Fruit fly (Drosophila melanogaster) whole organism, prepupa: ENCODE data around the gene FoxP.

ENCODE experiments used
- Blimp-1 ChIP-seq: fragments of 200-800 bp; sonication (Bioruptor generic); optimal IDR thresholded peaks from 3 replicates; lab custom pipeline; 2017; ENCODE audit warnings: missing biosample characterization, missing genetic modification characterization, mild to moderate bottlenecking, moderate library complexity, missing genetic modification reagents
- CG10631 ChIP-seq: fragments of 200-800 bp; sonication (Bioruptor generic); optimal IDR thresholded peaks from 2 replicates; lab custom pipeline; 2016; ENCODE audit warnings: missing biosample characterization, missing genetic modification characterization
- CG10669 ChIP-seq: fragments of 200-800 bp; sonication (Bioruptor generic); optimal IDR thresholded peaks from 3 replicates; lab custom pipeline; 2018; ENCODE audit warnings: missing biosample characterization, mild to moderate bottlenecking, missing genetic modification characterization, moderate library complexity
- CG11294 ChIP-seq: fragments of 200-800 bp; sonication (Bioruptor generic); IDR thresholded peaks from 2 replicates; pipeline ENCODE4 v1.3.6; 2022; ENCODE audit warnings: missing biosample characterization, missing genetic modification characterization
- CG11762 ChIP-seq: fragments of 200-800 bp; sonication (Bioruptor generic); optimal IDR thresholded peaks from 3 replicates; lab custom pipeline; 2016; ENCODE audit warnings: missing biosample characterization, missing genetic modification characterization; ENCODE audit not compliant: insufficient read depth
- CG1621 ChIP-seq: fragments of 200-800 bp; sonication (Bioruptor generic); optimal IDR thresholded peaks from 3 replicates; lab custom pipeline; 2018; ENCODE audit warnings: missing biosample characterization, mild to moderate bottlenecking, missing genetic modification characterization
- CG16779 ChIP-seq: fragments of 200-800 bp; sonication (Bioruptor generic); optimal IDR thresholded peaks from 3 replicates; lab custom pipeline; 2017; ENCODE audit warnings: missing biosample characterization, mild to moderate bottlenecking, missing genetic modification characterization
- CG31627 ChIP-seq: fragments of 200-800 bp; sonication (Bioruptor generic); optimal IDR thresholded peaks from 3 replicates; lab custom pipeline; 2016; ENCODE audit warnings: missing biosample characterization, missing genetic modification characterization
- CG3919 ChIP-seq: fragments of 200-800 bp; sonication (Bioruptor generic); optimal IDR thresholded peaks from 3 replicates; lab custom pipeline; 2016; ENCODE audit warnings: missing biosample characterization, missing genetic modification characterization
- CG6163 ChIP-seq: fragments of 200-800 bp; sonication (Bioruptor generic); IDR thresholded peaks from 3 replicates; pipeline ENCODE4 v1.3.6; 2022; ENCODE audit warnings: missing biosample characterization, missing genetic modification characterization
- CG6792 ChIP-seq: fragments of 200-800 bp; sonication (Bioruptor generic); optimal IDR thresholded peaks from 3 replicates; lab custom pipeline; 2016; ENCODE audit warnings: missing biosample characterization, missing genetic modification characterization
- CG6808 ChIP-seq: fragments of 200-800 bp; sonication (Bioruptor generic); optimal IDR thresholded peaks from 3 replicates; lab custom pipeline; 2017; ENCODE audit warnings: missing biosample characterization, missing genetic modification characterization, mild to moderate bottlenecking, moderate library complexity, missing genetic modification reagents
- CG6854 ChIP-seq: fragments of 200-800 bp; sonication (Bioruptor generic); optimal IDR thresholded peaks from 2 replicates; lab custom pipeline; 2017; ENCODE audit warnings: missing biosample characterization, mild to moderate bottlenecking, missing genetic modification characterization
- CG8119 ChIP-seq: fragments of 200-800 bp; sonication (Bioruptor generic); IDR thresholded peaks from 3 replicates; pipeline ENCODE4 v1.3.6; 2022; ENCODE audit warnings: missing biosample characterization, missing genetic modification characterization
- CG8319 ChIP-seq: fragments of 200-800 bp; sonication (Bioruptor generic); optimal IDR thresholded peaks from 3 replicates; lab custom pipeline; 2016; ENCODE audit warnings: missing biosample characterization, missing genetic modification characterization
- Eip78C ChIP-seq: fragments of 200-800 bp; sonication (Bioruptor generic); peaks from one replicate; lab custom pipeline; 2016; ENCODE audit warnings: missing biosample characterization, missing genetic modification characterization
- Eip93F ChIP-seq: fragments of 200-800 bp; sonication (Bioruptor generic); optimal IDR thresholded peaks from 2 replicates; lab custom pipeline; 2016; ENCODE audit warnings: missing biosample characterization, mild to moderate bottlenecking, missing genetic modification characterization
- Ets21C ChIP-seq: fragments of 200-800 bp; sonication (Bioruptor generic); optimal IDR thresholded peaks from 3 replicates; lab custom pipeline; 2016; ENCODE audit warnings: missing biosample characterization, missing genetic modification characterization
- Ets96B ChIP-seq: fragments of 200-800 bp; optimal IDR thresholded peaks from 2 replicates; lab custom pipeline; 2019; ENCODE audit warnings: missing biosample characterization, mild to moderate bottlenecking, missing genetic modification characterization, moderate library complexity
- Gug ChIP-seq: fragments of 200-800 bp; sonication (Bioruptor generic); IDR thresholded peaks from 2 replicates; pipeline ENCODE4 v1.3.6; 2022; ENCODE audit warnings: missing biosample characterization, missing genetic modification characterization
- Hr39 ChIP-seq: fragments of 200-800 bp; sonication (Bioruptor generic); optimal IDR thresholded peaks from 2 replicates; lab custom pipeline; 2016; ENCODE audit warnings: missing biosample characterization, missing genetic modification characterization
- Hr4 ChIP-seq: fragments of 200-800 bp; sonication (Bioruptor generic); optimal IDR thresholded peaks from 3 replicates; lab custom pipeline; 2016; ENCODE audit warnings: missing biosample characterization, missing genetic modification characterization
- Lpt ChIP-seq: fragments of 200-800 bp; sonication (Bioruptor generic); optimal IDR thresholded peaks from 3 replicates; lab custom pipeline; 2016; ENCODE audit warnings: missing biosample characterization, missing genetic modification characterization
- Met ChIP-seq: fragments of 200-800 bp; sonication (Bioruptor generic); optimal IDR thresholded peaks from 3 replicates; lab custom pipeline; 2016; ENCODE audit warnings: missing biosample characterization, missing genetic modification characterization
- OdsH ChIP-seq: fragments of 200-800 bp; sonication (Bioruptor generic); optimal IDR thresholded peaks from 3 replicates; lab custom pipeline; 2016; ENCODE audit warnings: missing biosample characterization, missing genetic modification characterization
- Smox ChIP-seq: fragments of 200-800 bp; sonication (Bioruptor generic); optimal IDR thresholded peaks from 3 replicates; lab custom pipeline; 2016; ENCODE audit warnings: missing biosample characterization, missing genetic modification characterization
- Sox102F ChIP-seq: fragments of 200-800 bp; sonication (Bioruptor generic); optimal IDR thresholded peaks from 2 replicates; lab custom pipeline; 2016; ENCODE audit warnings: missing biosample characterization, mild to moderate bottlenecking, missing genetic modification characterization
- Sox15 ChIP-seq: fragments of 200-800 bp; sonication (Bioruptor generic); optimal IDR thresholded peaks from 3 replicates; lab custom pipeline; 2016; ENCODE audit warnings: missing biosample characterization, missing genetic modification characterization
- acj6 ChIP-seq: fragments of 200-800 bp; sonication (Bioruptor generic); optimal IDR thresholded peaks from 3 replicates; lab custom pipeline; 2016; ENCODE audit warnings: missing biosample characterization, missing genetic modification characterization
- cyc ChIP-seq: fragments of 200-800 bp; sonication (Bioruptor generic); optimal IDR thresholded peaks from 3 replicates; lab custom pipeline; 2016; ENCODE audit warnings: missing biosample characterization, missing genetic modification characterization
- dsx ChIP-seq: fragments of 200-800 bp; optimal IDR thresholded peaks from 3 replicates; lab custom pipeline; 2019; ENCODE audit warnings: missing biosample characterization, mild to moderate bottlenecking, missing genetic modification characterization, moderate library complexity; ENCODE audit not compliant: poor library complexity, severe bottlenecking
- eg ChIP-seq: fragments of 200-800 bp; sonication (Bioruptor generic); IDR thresholded peaks from 3 replicates; pipeline ENCODE4 v1.3.6; 2022; ENCODE audit warnings: missing biosample characterization, missing genetic modification characterization
- esn ChIP-seq: fragments of 200-800 bp; sonication (Bioruptor generic); optimal IDR thresholded peaks from 2 replicates; lab custom pipeline; 2016; ENCODE audit warnings: missing biosample characterization, mild to moderate bottlenecking, missing genetic modification characterization, moderate library complexity
- fd85E ChIP-seq: fragments of 200-800 bp; sonication (Bioruptor generic); optimal IDR thresholded peaks from 3 replicates; lab custom pipeline; 2016; ENCODE audit warnings: missing biosample characterization, missing genetic modification characterization
- fkh ChIP-seq: fragments of 200-800 bp; sonication (Bioruptor generic); optimal IDR thresholded peaks from 3 replicates; lab custom pipeline; 2017; ENCODE audit warnings: missing biosample characterization, mild to moderate bottlenecking, missing genetic modification characterization, moderate library complexity
- net ChIP-seq: fragments of 200-800 bp; sonication (Bioruptor generic); optimal IDR thresholded peaks from 3 replicates; lab custom pipeline; 2016; ENCODE audit warnings: missing biosample characterization, missing genetic modification characterization
- pdm3 ChIP-seq: fragments of 200-800 bp; sonication (Bioruptor generic); optimal IDR thresholded peaks from 3 replicates; lab custom pipeline; 2016; ENCODE audit warnings: missing biosample characterization, missing genetic modification characterization
- salr ChIP-seq, 2 experiments: fragments of 200-800 bp; sonication (Bioruptor generic); optimal IDR thresholded peaks; 3 replicates each; lab custom pipeline; 2016 to 2018; ENCODE audit warnings: missing biosample characterization in 2 of 2, missing genetic modification characterization in 2 of 2, mild to moderate bottlenecking in 1 of 2
- spab ChIP-seq: fragments of 200-800 bp; sonication (Bioruptor generic); optimal IDR thresholded peaks from 2 replicates; lab custom pipeline; 2017; ENCODE audit warnings: missing biosample characterization, mild to moderate bottlenecking, missing genetic modification characterization, missing genetic modification reagents
- svp ChIP-seq: fragments of 200-800 bp; sonication (Bioruptor generic); peaks from one replicate; lab custom pipeline; 2016; ENCODE audit warnings: missing biosample characterization, missing genetic modification characterization
- vri ChIP-seq: fragments of 200-800 bp; sonication (Bioruptor generic); optimal IDR thresholded peaks from 3 replicates; lab custom pipeline; 2016; ENCODE audit warnings: missing biosample characterization, mild to moderate bottlenecking, missing genetic modification characterization

The FoxP gene

DNA sequence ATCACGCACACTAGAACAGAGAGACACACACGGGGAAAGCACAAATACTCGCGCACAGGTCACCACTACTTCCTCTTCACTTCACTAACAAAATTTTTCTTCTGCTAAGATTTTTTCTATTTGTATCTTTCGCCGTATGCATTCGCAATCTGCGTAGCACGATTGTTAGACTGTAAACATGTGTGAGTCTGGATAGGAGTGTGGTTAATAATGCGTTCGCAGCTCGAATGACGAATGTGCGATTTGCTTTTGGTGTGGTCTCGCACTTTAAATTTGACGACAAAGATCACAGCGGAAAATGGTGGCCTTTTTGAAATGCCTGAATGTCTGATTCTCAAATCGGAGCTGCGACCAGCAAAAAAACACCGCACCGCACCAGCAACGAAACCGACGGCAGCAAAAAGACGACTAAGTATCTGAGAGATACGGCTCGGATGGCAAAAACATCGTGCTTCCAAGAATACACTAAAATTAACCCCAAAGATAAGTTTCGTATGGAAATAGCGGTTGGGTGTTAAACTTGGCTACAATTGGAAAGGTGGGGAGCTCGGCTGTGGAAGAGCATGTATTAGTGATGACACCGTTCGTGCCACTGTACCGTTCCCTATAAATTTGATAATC, 25.6 kb downstream of the FoxP start, which contains the start of gene Unc-115a (continued):
- TF ChIP-seq CG8319 (GFP tag; lab: Kevin White, UChicago) (no peak), CG6854 (GFP tag; lab: Kevin White, UChicago) (peak; percentile 28), CG11294 (no peak), CG6808 (GFP tag; lab: Kevin White, UChicago) (no peak), cyc (GFP tag; lab: Kevin White, UChicago) (peak; percentile 1), Met (GFP tag; lab: Kevin White, UChicago) (no peak), vri (GFP tag; lab: Kevin White, UChicago) (no peak), acj6 (GFP tag; lab: Kevin White, UChicago) (no peak)
- TF ChIP-seq, all 60 proteins: peak for 11

DNA sequence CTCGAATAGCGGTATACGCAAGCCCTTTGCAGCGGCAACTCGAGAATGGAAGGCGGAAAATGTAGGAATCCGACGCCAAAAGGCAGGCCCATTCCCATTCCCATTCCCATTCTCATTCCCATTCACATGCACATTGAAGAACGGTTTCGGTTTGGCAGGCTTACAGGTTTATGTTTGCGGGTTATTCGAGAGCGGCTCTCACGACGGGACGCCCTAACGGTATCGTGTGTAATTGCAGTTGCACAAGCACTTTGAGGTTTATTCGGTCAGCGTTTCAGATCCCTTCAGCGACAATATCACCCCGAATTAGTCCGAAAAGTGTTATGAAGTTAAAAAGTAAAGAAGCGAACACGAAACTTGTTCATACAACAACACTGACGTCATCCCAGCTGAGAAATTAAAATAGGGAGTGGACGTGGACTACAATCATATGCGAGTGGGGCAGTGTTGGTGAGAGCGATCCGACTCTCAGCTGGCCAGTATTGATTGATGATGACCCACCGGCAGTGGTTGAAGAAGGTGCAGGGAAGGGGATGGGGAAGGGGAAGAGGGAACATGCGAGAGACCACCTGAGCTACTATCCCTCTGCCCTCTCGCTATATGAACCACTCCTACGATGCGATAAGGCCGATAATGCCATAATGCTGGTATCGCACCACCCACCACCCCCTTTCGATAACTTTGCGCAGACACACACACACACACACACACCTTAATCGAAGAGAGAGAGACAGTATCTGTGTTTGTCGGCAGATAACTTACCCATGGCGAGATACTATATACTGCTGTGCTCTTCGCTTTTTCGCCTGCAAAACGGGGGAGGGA, 26.3 kb downstream of the FoxP start:
- peak; percentile 13 for TF ChIP-seq fkh (GFP tag; lab: Kevin White, UChicago)
- peak; percentile 99 for TF ChIP-seq vri (GFP tag; lab: Kevin White, UChicago)
- TF ChIP-seq dsx (GFP tag; lab: Kevin White, UChicago), result no peak
- TF ChIP-seq CG16779 (tag; lab: Kevin White, UChicago), result peak; percentile 42
- no peak for TF ChIP-seq Gug (GFP tag; lab: Robert Waterston, UW)
- no peak for TF ChIP-seq Sox102F (GFP tag; lab: Kevin White, UChicago)
- TF ChIP-seq svp (GFP tag; lab: Kevin White, UChicago), result peak; percentile 85
- no peak for TF ChIP-seq CG3919
- TF ChIP-seq Lpt (GFP tag; lab: Kevin White, UChicago), result peak; percentile 33
- peak; percentile 1 for TF ChIP-seq fd85E (GFP tag; lab: Kevin White, UChicago)

DNA sequence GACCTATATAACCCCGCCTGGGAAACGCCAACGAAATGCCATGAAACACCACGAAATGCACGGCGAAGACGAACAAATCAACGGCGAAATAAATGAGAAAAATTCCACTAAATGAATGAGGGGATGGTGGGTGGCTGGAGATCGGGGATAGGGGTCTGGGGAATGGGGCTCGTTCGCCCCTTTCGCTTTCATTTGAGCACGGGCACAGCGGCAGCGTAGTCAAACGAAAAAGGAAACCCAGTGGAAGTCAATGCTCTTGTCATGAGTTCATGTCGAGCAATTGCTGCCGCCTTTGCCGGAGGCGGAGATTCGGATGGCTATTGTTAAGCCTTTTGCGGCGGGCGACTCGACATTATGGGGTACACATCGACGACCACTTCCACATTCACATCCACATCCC, 27.4 kb downstream of the FoxP start:
- peak; percentile 55 for TF ChIP-seq Blimp-1 (GFP tag; lab: Kevin White, UChicago)
- no peak for TF ChIP-seq Ets21C

DNA sequence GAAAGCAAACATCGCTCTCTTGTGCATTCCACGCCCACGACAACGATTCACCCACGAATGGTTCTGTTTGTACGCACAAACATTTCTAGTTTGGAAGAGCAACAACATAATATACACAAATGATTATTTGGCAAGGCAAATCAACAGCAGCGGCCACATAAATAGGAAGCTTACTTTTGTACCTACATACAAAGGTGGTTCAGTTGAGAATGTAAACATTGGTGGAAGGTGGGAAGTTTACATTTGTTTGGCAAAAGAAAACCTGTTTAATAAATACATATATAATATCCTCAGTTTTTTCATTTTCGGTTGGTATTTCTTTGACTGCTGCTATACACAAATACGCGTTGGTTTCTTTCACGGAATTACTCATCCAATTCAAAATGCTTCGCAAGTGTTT, 28.1 kb downstream of the FoxP start:
- peak in 1 of 2 experiments; percentile 40 for TF ChIP-seq salr (GFP tag; optimal IDR thresholded peaks at IDR 0.05; lab: Kevin White, UChicago)
- TF ChIP-seq spab, result no peak
- no peak for TF ChIP-seq CG6854 (GFP tag; lab: Kevin White, UChicago)
- TF ChIP-seq Lpt (GFP tag; lab: Kevin White, UChicago), result peak; percentile 54
- TF ChIP-seq Hr39 (GFP tag; lab: Kevin White, UChicago), result peak; percentile 58
- no peak for TF ChIP-seq eg
- peak; percentile 65 for TF ChIP-seq Met (GFP tag; lab: Kevin White, UChicago)
- TF ChIP-seq CG6163, result no peak
- no peak for TF ChIP-seq Sox15 (GFP tag; lab: Kevin White, UChicago)
- TF ChIP-seq acj6 (GFP tag; lab: Kevin White, UChicago), result no peak
- TF ChIP-seq pdm3 (GFP tag; lab: Kevin White, UChicago), result peak; percentile 67
- TF ChIP-seq Eip93F (GFP tag; lab: Kevin White, UChicago), result peak; percentile 27
- no peak for TF ChIP-seq Gug (GFP tag; lab: Robert Waterston, UW)
- peak; percentile 53 for TF ChIP-seq CG3919
- TF ChIP-seq CG11762 (GFP tag; lab: Kevin White, UChicago), result peak; percentile 64
- peak; percentile 57 for TF ChIP-seq net (GFP tag; lab: Kevin White, UChicago)
- peak; percentile 66 for TF ChIP-seq CG31627 (GFP tag; lab: Kevin White, UChicago)
- peak; percentile 83 for TF ChIP-seq Hr4 (GFP tag; lab: Kevin White, UChicago)
- TF ChIP-seq CG8119 (GFP tag; lab: Robert Waterston, UW), result no peak
- peak; percentile 64 for TF ChIP-seq esn (GFP tag; lab: Kevin White, UChicago)
- TF ChIP-seq CG10631, result peak; percentile 51
- TF ChIP-seq svp (GFP tag; lab: Kevin White, UChicago), result peak; percentile 73
- no peak for TF ChIP-seq Smox (GFP tag; lab: Kevin White, UChicago)
- peak; percentile 82 for TF ChIP-seq Eip78C (GFP tag; lab: Kevin White, UChicago)
- no peak for TF ChIP-seq CG6808 (GFP tag; lab: Kevin White, UChicago)
- peak; percentile 38 for TF ChIP-seq cyc (GFP tag; lab: Kevin White, UChicago)
- peak; percentile 29 for TF ChIP-seq Ets96B
- TF ChIP-seq Sox102F (GFP tag; lab: Kevin White, UChicago), result peak; percentile 48
- peak; percentile 41 for TF ChIP-seq CG10669 (GFP tag; lab: Kevin White, UChicago)
- peak; percentile 35 for TF ChIP-seq CG6792 (GFP tag; lab: Kevin White, UChicago)
- TF ChIP-seq CG11294, result no peak
- peak; percentile 73 for TF ChIP-seq OdsH (GFP tag; lab: Kevin White, UChicago)
- TF ChIP-seq CG1621 (tag; lab: Kevin White, UChicago), result no peak
